Fruit fly (Drosophila melanogaster) Kc167 (cell line): Measurements from ENCODE around the gene CG42827.

Source experiments
- h ChIP-seq: fragments of >200 bp; optimal IDR thresholded peaks from 3 replicates; lab custom pipeline; 2018; ENCODE audit warnings: missing external identifiers
- insv ChIP-seq: fragments of >200 bp; optimal IDR thresholded peaks from 3 replicates; lab custom pipeline; 2018; ENCODE audit warnings: missing external identifiers
- psq ChIP-seq: fragments of >200 bp; optimal IDR thresholded peaks from 2 replicates; lab custom pipeline; 2017; ENCODE audit warnings: missing external identifiers
- ttk ChIP-seq: sonication (Bioruptor generic); optimal IDR thresholded peaks from 2 replicates; lab custom pipeline; 2017; ENCODE audit warnings: missing external identifiers

DNA sequence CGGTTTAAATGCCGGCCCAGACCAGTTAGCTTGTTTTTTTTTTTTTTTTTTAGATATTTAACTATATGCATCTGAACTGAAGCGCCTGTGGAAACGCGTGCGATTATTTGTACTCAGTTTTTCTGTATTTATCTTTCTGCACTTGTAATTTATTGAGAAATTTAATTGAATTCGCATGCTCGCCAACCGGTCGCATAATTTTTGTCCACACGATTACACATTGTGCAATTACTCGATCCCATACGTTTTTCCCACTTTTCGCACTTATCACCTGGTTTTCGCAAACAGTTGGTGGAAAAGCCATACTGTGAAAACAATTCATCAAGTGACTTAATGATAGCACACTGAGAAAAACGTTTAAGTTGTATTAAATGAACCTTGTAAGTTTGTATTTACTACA, at the start of gene CG42827:
- TF ChIP-seq psq (lab: Kevin White, UChicago) = no peak
- no peak for TF ChIP-seq h
- TF ChIP-seq ttk (lab: Kevin White, UChicago) = no peak
- TF ChIP-seq insv (lab: Kevin White, UChicago) = no peak
